Worm (Caenorhabditis elegans) whole organism, L1 larva: ENCODE results near the gene fbxa-139.

ENCODE experiments used
- aha-1 ChIP-seq: fragments of 150-350 bp; optimal IDR thresholded peaks from 2 replicates; lab custom pipeline; 2014; ENCODE audit warnings: missing biosample characterization, missing genetic modification characterization
- egl-13 ChIP-seq: sonication (generic microtip); optimal IDR thresholded peaks from 2 replicates; lab custom pipeline; 2016; ENCODE audit warnings: missing genotype, missing genetic modification reagents, missing genetic modification characterization, missing compliant biosample characterization
- elt-3 ChIP-seq, 6 experiments: fragments of 150-350 bp in 1 of 6; sonication (generic microtip); optimal IDR thresholded peaks; 2 replicates each; lab custom pipeline; 2017 to 2018; ENCODE audit warnings: missing biosample characterization in 6 of 6, missing genetic modification characterization in 6 of 6, inconsistent platforms in 1 of 6
- fos-1 ChIP-seq: fragments of 150-350 bp; optimal IDR thresholded peaks from 2 replicates; lab custom pipeline; 2014; ENCODE audit warnings: missing biosample characterization, missing genetic modification characterization
- irx-1 ChIP-seq: sonication (generic microtip); optimal IDR thresholded peaks from 2 replicates; lab custom pipeline; 2016; ENCODE audit warnings: missing genetic modification characterization, missing compliant biosample characterization
- lin-15B ChIP-seq: fragments of 150-350 bp; sonication (generic microtip); optimal IDR thresholded peaks from 3 replicates; lab custom pipeline; 2014; ENCODE audit warnings: missing biosample characterization, missing genetic modification characterization
- mdl-1 ChIP-seq, 2 experiments: fragments of 150-350 bp; optimal IDR thresholded peaks; 2 replicates each; lab custom pipeline; 2014 to 2017; ENCODE audit warnings: missing biosample characterization in 2 of 2, missing genetic modification characterization in 2 of 2, inconsistent platforms in 1 of 2
- nhr-12 ChIP-seq: sonication (generic microtip); optimal IDR thresholded peaks from 2 replicates; lab custom pipeline; 2017; ENCODE audit warnings: missing biosample characterization, missing genetic modification characterization
- nhr-19 ChIP-seq: fragments of 200-800 bp; sonication (Bioruptor generic); conservative IDR thresholded peaks from 2 replicates; pipeline ENCODE4 v1.3.6; 2022; ENCODE audit warnings: missing genetic modification characterization, missing compliant biosample characterization
- rnt-1 ChIP-seq: sonication (generic microtip); optimal IDR thresholded peaks from 2 replicates; lab custom pipeline; 2016; ENCODE audit warnings: mild to moderate bottlenecking, missing genetic modification characterization, moderate library complexity, missing compliant biosample characterization
- snpc-4 ChIP-seq: fragments of 150-350 bp; optimal IDR thresholded peaks from 2 replicates; lab custom pipeline; 2014; ENCODE audit warnings: missing biosample characterization, missing genetic modification characterization
- sox-4 ChIP-seq: sonication (generic microtip); optimal IDR thresholded peaks from 2 replicates; lab custom pipeline; 2016; ENCODE audit warnings: missing genetic modification characterization, missing compliant biosample characterization
- ztf-4 ChIP-seq: fragments of 150-350 bp; optimal IDR thresholded peaks from 2 replicates; lab custom pipeline; 2014; ENCODE audit warnings: missing biosample characterization, missing genetic modification characterization

DNA sequence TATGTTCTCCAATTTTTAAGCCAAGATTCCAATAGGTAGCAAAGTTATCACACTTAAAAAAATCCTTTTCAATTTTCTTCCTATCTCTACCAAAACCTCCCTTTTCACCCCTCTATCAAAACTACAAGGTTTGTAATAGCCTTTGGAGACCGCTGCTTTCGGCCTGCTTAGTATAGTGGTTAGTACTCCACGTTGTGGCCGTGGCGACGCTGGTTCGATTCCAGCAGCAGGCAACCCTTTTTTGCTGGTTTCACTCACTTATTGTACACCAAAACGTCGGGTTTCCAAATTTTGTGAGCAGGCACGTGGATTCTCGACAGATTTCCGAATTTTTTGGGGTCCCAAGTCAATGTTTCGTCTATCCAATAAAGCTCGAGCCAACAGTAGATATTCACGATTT lies 40.6 kb downstream of the fbxa-139 start:
- TF ChIP-seq snpc-4 (no peak), sox-4 (no peak), nhr-12 (tag; lab: Kevin White, UChicago) (no peak), mdl-1 (tag; optimal IDR thresholded peaks at IDR 0.05; lab: Kevin White, UChicago) (peak in 1 of 2 experiments; percentile 12), nhr-19 (peak; percentile 45), elt-3 (tag; optimal IDR thresholded peaks at IDR 0.05; lab: Kevin White, UChicago) (no peak), rnt-1 (tag; lab: Kevin White, UChicago) (peak; percentile 12), aha-1 (no peak), fos-1 (tag; lab: Kevin White, UChicago) (no peak), ztf-4 (no peak), egl-13 (tag; lab: Kevin White, UChicago) (no peak), irx-1 (tag; lab: Kevin White, UChicago) (no peak), lin-15B (tag; lab: Kevin White, UChicago) (no peak)
